Fruit fly (Drosophila melanogaster) Kc167 (cell line): Measurements from ENCODE around the gene Dup99B.

ENCODE experiments used
- Myc ChIP-seq: fragments of >200 bp; optimal IDR thresholded peaks from 2 replicates; lab custom pipeline; 2017; ENCODE audit warnings: missing external identifiers
- Sin3A ChIP-seq: fragments of >200 bp; optimal IDR thresholded peaks from 2 replicates; lab custom pipeline; 2018; ENCODE audit warnings: missing external identifiers
- h ChIP-seq: fragments of >200 bp; optimal IDR thresholded peaks from 3 replicates; lab custom pipeline; 2018; ENCODE audit warnings: missing external identifiers
- insv ChIP-seq: fragments of >200 bp; optimal IDR thresholded peaks from 3 replicates; lab custom pipeline; 2018; ENCODE audit warnings: missing external identifiers
- psq ChIP-seq: fragments of >200 bp; optimal IDR thresholded peaks from 2 replicates; lab custom pipeline; 2017; ENCODE audit warnings: missing external identifiers
- ttk ChIP-seq: sonication (Bioruptor generic); optimal IDR thresholded peaks from 2 replicates; lab custom pipeline; 2017; ENCODE audit warnings: missing external identifiers

DNA sequence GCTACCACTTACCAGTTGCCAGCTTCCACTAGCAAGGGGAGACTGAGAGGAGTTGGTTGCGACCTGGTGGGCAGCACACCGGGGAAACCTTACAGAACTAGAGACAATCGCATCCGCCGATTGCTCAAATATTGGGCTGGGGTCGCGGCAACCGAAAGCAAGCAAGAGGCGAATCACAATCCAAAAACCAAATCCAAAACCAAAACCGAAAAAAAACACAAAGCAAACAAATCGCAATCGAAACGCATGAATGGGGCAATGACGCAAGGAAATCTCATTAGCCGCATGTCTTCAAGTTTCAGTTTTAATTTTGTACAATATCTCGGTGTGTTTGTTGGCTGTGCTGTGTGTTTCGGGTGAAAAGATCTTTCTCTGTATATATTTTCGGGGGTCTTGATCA lies 26.0 kb downstream of the Dup99B start, which contains the start of gene Obp99c:
- TF ChIP-seq psq (lab: Kevin White, UChicago) (no peak), ttk (lab: Kevin White, UChicago) (no peak), insv (lab: Kevin White, UChicago) (no peak), Myc (no peak), h (lab: Kevin White, UChicago) (no peak), Sin3A (lab: Kevin White, UChicago) (no peak)
